Worm (Caenorhabditis elegans) whole organism, L3 larva: Measurements from ENCODE around the gene C28H8.8.

Source experiments
- elt-1 ChIP-seq: fragments of 150-350 bp; optimal IDR thresholded peaks from 2 replicates; lab custom pipeline; 2014; ENCODE audit warnings: missing biosample characterization, missing genetic modification characterization
- snpc-4 ChIP-seq: fragments of 150-350 bp; optimal IDR thresholded peaks from 2 replicates; lab custom pipeline; 2014; ENCODE audit warnings: missing biosample characterization, missing genetic modification characterization

- no peak for TF ChIP-seq snpc-4 (tag; lab: Kevin White, UChicago)
- no peak for TF ChIP-seq elt-1
Measured at ce11 chrIII:5853240-5853639, 35.3 kb downstream of the C28H8.8 start, which contains the start of gene ddx-23.
